Worm (Caenorhabditis elegans): ENCODE measurements around the gene sru-29.

DNA sequence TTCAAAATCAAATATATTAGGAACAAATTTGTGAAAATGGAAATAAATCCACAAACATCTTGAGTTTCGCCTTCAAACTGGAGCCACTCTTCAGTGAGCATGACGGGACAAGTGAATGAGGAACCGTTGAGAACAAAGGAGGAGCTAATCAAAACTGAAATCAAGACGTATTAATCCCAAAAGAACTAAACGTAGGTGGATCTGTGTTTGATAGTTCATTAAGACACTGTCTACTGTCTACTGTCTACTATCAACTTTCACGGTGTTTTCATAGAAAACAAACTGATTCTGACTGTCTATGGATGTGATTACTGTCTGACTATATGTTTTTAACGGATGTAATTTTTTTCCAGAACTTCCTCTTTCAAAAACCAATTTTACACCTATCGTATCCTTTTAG is 10.5 kb downstream of the sru-29 start, which contains the start of gene str-193:
- TF ChIP-seq pha-4 (tag; optimal IDR thresholded peaks at IDR 0.05) (no peak), Y79H2A.3 (GFP tag; conservative IDR thresholded peaks at IDR 0.05) (no peak), let-526 (GFP tag; IDR thresholded peaks at IDR 0.05) (no peak), chd-7 (tag; optimal IDR thresholded peaks at IDR 0.05) (no peak), ccch-3 (GFP tag; optimal IDR thresholded peaks at IDR 0.05) (no peak), C06A6.2 (GFP tag; conservative IDR thresholded peaks at IDR 0.05) (no peak), ama-1 (optimal IDR thresholded peaks at IDR 0.05) (no peak), ama-1 (GFP tag; optimal IDR thresholded peaks at IDR 0.05) (no peak), D2030.7 (GFP tag; IDR thresholded peaks at IDR 0.05) (no peak), fkh-3 (tag; optimal IDR thresholded peaks at IDR 0.05) (no peak), dpl-1 (GFP tag; optimal IDR thresholded peaks at IDR 0.05) (no peak), B0019.2 (GFP tag; conservative IDR thresholded peaks at IDR 0.05) (no peak), ztf-22 (GFP tag; optimal IDR thresholded peaks at IDR 0.05) (no peak), F39B2.1 (GFP tag; IDR thresholded peaks at IDR 0.05) (no peak), lin-35 (GFP tag; optimal IDR thresholded peaks at IDR 0.05) (no peak)

Data from whole organism, young adult.